ENCODE assay signal across 3 fruit fly cellular contexts in genomic region chr2L:6411953-6412352, dm6.
TF ChIP-seq lines count a peak whose summit lies in the region.

Gene CG13982 (plus strand): TSS chr2L:6412315.

- TF ChIP-seq CTCF in whole organism, embryonic (GFP tag; optimal IDR thresholded peaks at IDR 0.05; lab: Kevin White, UChicago), result no peak

TF ChIP-seq in whole organism, adult, 20 proteins besides CTCF, POLR2A, EP300 and RAD21:
- TF ChIP-seq pad (GFP tag; optimal IDR thresholded peaks at IDR 0.05; lab: Kevin White, UChicago) (peak; percentile 93), toe (GFP tag; optimal IDR thresholded peaks at IDR 0.05; lab: Kevin White, UChicago) (no peak), Crg-1 (GFP tag; optimal IDR thresholded peaks at IDR 0.05; lab: Kevin White, UChicago) (no peak), ovo (GFP tag; optimal IDR thresholded peaks at IDR 0.05; lab: Kevin White, UChicago) (no peak)

TF ChIP-seq in whole organism, embryonic, 481 proteins besides CTCF, POLR2A, EP300 and RAD21:
- peak; percentile 7 for TF ChIP-seq Meics (GFP tag; optimal IDR thresholded peaks at IDR 0.05; lab: Kevin White, UChicago)
- TF ChIP-seq Six4 (GFP tag; optimal IDR thresholded peaks at IDR 0.05; lab: Kevin White, UChicago), result no peak
- no peak for TF ChIP-seq CG32767 (GFP tag; IDR thresholded peaks at IDR 0.05; lab: Robert Waterston, UW)
- no peak for TF ChIP-seq CG43689 (GFP tag; IDR thresholded peaks at IDR 0.05; lab: Robert Waterston, UW)
- TF ChIP-seq crp (GFP tag; optimal IDR thresholded peaks at IDR 0.05; lab: Kevin White, UChicago), result peak in 1 of 2 experiments; percentile 25

TF ChIP-seq in whole organism, prepupa, 60 proteins besides CTCF, POLR2A, EP300 and RAD21:
- no peak for TF ChIP-seq CG8119 (GFP tag; IDR thresholded peaks at IDR 0.05; lab: Robert Waterston, UW)
- TF ChIP-seq svp (GFP tag; lab: Kevin White, UChicago), result peak; percentile 17
